Worm (Caenorhabditis elegans) whole organism, late embryonic: ENCODE results near the gene Y38H8A.7.
"Not testable (repeated sequence)": the region's sequence is repeated elsewhere in the genome, so short reads cannot be mapped to it uniquely, and the experiment has no call there.

Experiments used
- C08G9.2 ChIP-seq: sonication (generic microtip); optimal IDR thresholded peaks from 2 replicates; lab custom pipeline; 2016; ENCODE audit warnings: mild to moderate bottlenecking, missing genetic modification characterization, moderate library complexity, missing compliant biosample characterization
- C38D4.7 ChIP-seq: fragments of 200-800 bp; sonication (Bioruptor generic); optimal IDR thresholded peaks from 2 replicates; lab custom pipeline; 2018; ENCODE audit warnings: mild to moderate bottlenecking, missing genetic modification characterization, moderate library complexity, missing compliant biosample characterization
- F13H6.1 ChIP-seq: sonication (generic microtip); optimal IDR thresholded peaks from 2 replicates; lab custom pipeline; 2016; ENCODE audit warnings: missing genetic modification characterization, missing compliant biosample characterization
- K02D7.2 ChIP-seq: sonication (generic microtip); optimal IDR thresholded peaks from 2 replicates; lab custom pipeline; 2017; ENCODE audit warnings: mild to moderate bottlenecking, missing genetic modification characterization, missing compliant biosample characterization
- Y22D7AL.16 ChIP-seq: sonication (generic microtip); optimal IDR thresholded peaks from 2 replicates; lab custom pipeline; 2016; ENCODE audit warnings: missing genetic modification characterization, missing compliant biosample characterization
- ceh-24 ChIP-seq: sonication (generic microtip); optimal IDR thresholded peaks from 2 replicates; lab custom pipeline; 2016; ENCODE audit warnings: mild to moderate bottlenecking, missing genetic modification characterization, missing compliant biosample characterization
- ceh-30 ChIP-seq: fragments of 150-350 bp; optimal IDR thresholded peaks from 2 replicates; lab custom pipeline; 2014; ENCODE audit warnings: missing biosample characterization, missing genetic modification characterization
- ceh-31 ChIP-seq: sonication (generic microtip); optimal IDR thresholded peaks from 2 replicates; lab custom pipeline; 2016; ENCODE audit warnings: missing genetic modification characterization, missing compliant biosample characterization
- ceh-6 ChIP-seq: fragments of 200-800 bp; sonication (Bioruptor generic); optimal IDR thresholded peaks from 2 replicates; lab custom pipeline; 2018; ENCODE audit warnings: mild to moderate bottlenecking, missing genetic modification characterization, missing compliant biosample characterization
- che-1 ChIP-seq: sonication (generic microtip); optimal IDR thresholded peaks from 2 replicates; lab custom pipeline; 2016; ENCODE audit warnings: mild to moderate bottlenecking, missing genetic modification characterization, missing compliant biosample characterization
- dmd-4 ChIP-seq: sonication (generic microtip); optimal IDR thresholded peaks from 2 replicates; lab custom pipeline; 2016; ENCODE audit warnings: borderline replicate concordance, missing genetic modification characterization, missing compliant biosample characterization
- dve-1 ChIP-seq: sonication (generic microtip); optimal IDR thresholded peaks from 2 replicates; lab custom pipeline; 2017; ENCODE audit warnings: antibody characterized with exemption, mild to moderate bottlenecking, missing genetic modification characterization, missing compliant biosample characterization
- elt-4 ChIP-seq: sonication (generic microtip); optimal IDR thresholded peaks from 2 replicates; lab custom pipeline; 2016; ENCODE audit warnings: missing genetic modification characterization, missing compliant biosample characterization
- ets-4 ChIP-seq: sonication (generic microtip); optimal IDR thresholded peaks from 2 replicates; lab custom pipeline; 2016; ENCODE audit warnings: missing genetic modification characterization, missing compliant biosample characterization
- fkh-10 ChIP-seq: fragments of 150-350 bp; optimal IDR thresholded peaks from 2 replicates; lab custom pipeline; 2014; ENCODE audit warnings: missing biosample characterization, missing genetic modification reagents, missing genetic modification characterization
- fkh-6 ChIP-seq: sonication (generic microtip); optimal IDR thresholded peaks from 2 replicates; lab custom pipeline; 2016; ENCODE audit warnings: missing genetic modification characterization, missing compliant biosample characterization
- gmeb-2 ChIP-seq: sonication (generic microtip); optimal IDR thresholded peaks from 2 replicates; lab custom pipeline; 2016; ENCODE audit warnings: missing genetic modification characterization, inconsistent platforms, missing compliant biosample characterization
- hlh-8 ChIP-seq: sonication (generic microtip); optimal IDR thresholded peaks from 2 replicates; lab custom pipeline; 2016; ENCODE audit warnings: missing genotype, missing genetic modification characterization, missing compliant biosample characterization
- lin-11 ChIP-seq: fragments of 200-800 bp; sonication (Bioruptor generic); optimal IDR thresholded peaks from 2 replicates; lab custom pipeline; 2018; ENCODE audit warnings: mild to moderate bottlenecking, missing genetic modification characterization, missing compliant biosample characterization
- mec-3 ChIP-seq: sonication (generic microtip); optimal IDR thresholded peaks from 2 replicates; lab custom pipeline; 2016; ENCODE audit warnings: borderline replicate concordance, missing genetic modification characterization, missing compliant biosample characterization
- nfya-1 ChIP-seq: sonication (generic microtip); optimal IDR thresholded peaks from 2 replicates; lab custom pipeline; 2017; ENCODE audit warnings: missing genetic modification characterization, mild to moderate bottlenecking, missing compliant biosample characterization, antibody characterized with exemption, moderate library complexity
- nhr-232 ChIP-seq: sonication (generic microtip); optimal IDR thresholded peaks from 2 replicates; lab custom pipeline; 2016; ENCODE audit warnings: missing genetic modification characterization, missing compliant biosample characterization
- npax-4 ChIP-seq: sonication (generic microtip); optimal IDR thresholded peaks from 2 replicates; lab custom pipeline; 2016; ENCODE audit warnings: missing genetic modification characterization, missing compliant biosample characterization
- pat-9 ChIP-seq: fragments of 200-800 bp; sonication (Bioruptor generic); optimal IDR thresholded peaks from 2 replicates; lab custom pipeline; 2018; ENCODE audit warnings: mild to moderate bottlenecking, missing genetic modification characterization, moderate library complexity, missing compliant biosample characterization
- pax-1 ChIP-seq: fragments of 150-350 bp; optimal IDR thresholded peaks from 2 replicates; lab custom pipeline; 2014; ENCODE audit warnings: missing biosample characterization, missing genetic modification characterization
- pha-2 ChIP-seq: sonication (generic microtip); optimal IDR thresholded peaks from 2 replicates; lab custom pipeline; 2017; ENCODE audit warnings: mild to moderate bottlenecking, missing genetic modification characterization, missing compliant biosample characterization
- pha-4 ChIP-seq: fragments of 150-350 bp; optimal IDR thresholded peaks from 2 replicates; lab custom pipeline; 2018; ENCODE audit warnings: missing biosample characterization, missing genetic modification reagents, missing genetic modification characterization
- pqm-1 ChIP-seq: sonication (generic microtip); optimal IDR thresholded peaks from 2 replicates; lab custom pipeline; 2016; ENCODE audit warnings: missing genetic modification characterization, missing compliant biosample characterization
- pros-1 ChIP-seq: fragments of 150-350 bp; optimal IDR thresholded peaks from 2 replicates; lab custom pipeline; 2014; ENCODE audit warnings: missing biosample characterization, missing genetic modification reagents, missing genetic modification characterization
- rnt-1 ChIP-seq: sonication (generic microtip); optimal IDR thresholded peaks from 2 replicates; lab custom pipeline; 2016; ENCODE audit warnings: missing genetic modification characterization, missing compliant biosample characterization
- sdc-2 ChIP-seq: sonication (generic microtip); optimal IDR thresholded peaks from 2 replicates; lab custom pipeline; 2016; ENCODE audit warnings: missing genotype, missing genetic modification characterization, missing compliant biosample characterization
- unc-42 ChIP-seq: sonication (generic microtip); optimal IDR thresholded peaks from 2 replicates; lab custom pipeline; 2016; ENCODE audit warnings: missing genotype, missing genetic modification characterization, missing compliant biosample characterization
- unc-86 ChIP-seq: sonication (generic microtip); optimal IDR thresholded peaks from 2 replicates; lab custom pipeline; 2016; ENCODE audit warnings: missing genetic modification characterization, missing compliant biosample characterization
- ztf-16 ChIP-seq: sonication (generic microtip); optimal IDR thresholded peaks from 2 replicates; lab custom pipeline; 2017; ENCODE audit warnings: missing genetic modification characterization, missing compliant biosample characterization

Y38H8A.7 gene

DNA sequence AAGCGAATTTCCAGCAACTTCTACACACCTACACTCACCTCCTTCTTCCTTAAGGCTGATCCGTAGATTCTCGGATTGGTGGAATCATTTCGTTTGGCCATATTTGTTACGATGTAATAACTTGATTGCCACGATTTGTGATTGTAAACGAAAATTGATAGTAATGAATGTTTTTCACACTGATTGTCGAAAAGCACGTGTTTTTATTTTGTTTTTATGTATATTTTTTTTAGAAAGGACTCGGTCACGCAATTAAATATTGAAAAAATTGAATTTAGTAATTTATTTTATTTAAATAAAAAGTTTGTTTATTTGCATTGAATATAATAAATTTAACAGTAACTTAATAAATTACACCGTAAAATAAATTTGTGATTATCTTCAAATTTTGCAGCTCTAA is 21.4 kb upstream of the Y38H8A.7 start, which contains the start of gene K09B11.5:
TSS of gene K09B11.5 (minus strand) at position 101 of the 400 bp plus-strand sequence.
- TF ChIP-seq fkh-6 (tag; lab: Kevin White, UChicago); pax-1; rnt-1 (tag; lab: Kevin White, UChicago): not testable (repeated sequence)

DNA sequence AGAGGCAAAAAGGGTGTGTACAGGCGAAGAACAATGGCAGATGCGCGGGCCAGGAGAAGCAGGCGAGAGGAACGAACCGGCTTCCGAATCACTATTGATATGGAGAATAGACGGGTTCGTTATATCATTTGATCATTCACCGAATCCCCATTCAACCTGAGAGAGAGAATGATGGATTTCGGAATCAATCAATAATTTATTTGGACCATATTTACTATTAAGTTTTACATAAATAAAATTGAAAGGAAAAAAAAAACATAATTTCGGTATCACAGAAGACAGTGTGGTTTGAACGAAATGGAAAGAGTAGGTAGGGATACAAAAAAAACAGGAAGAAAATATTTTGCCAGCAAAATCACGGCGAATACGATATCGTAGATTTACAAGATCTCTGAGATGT is 10.0 kb upstream of the Y38H8A.7 start, which contains the start of gene mam-3:
TSS of gene mam-3 (minus strand) at position 101 of the 400 bp plus-strand sequence.
- TF ChIP-seq unc-42 (tag; lab: Kevin White, UChicago) (no peak), pha-4 (tag; lab: Kevin White, UChicago) (no peak), C38D4.7 (no peak), pat-9 (tag; lab: Kevin White, UChicago) (no peak), fkh-10 (GFP tag; lab: Kevin White, UChicago) (no peak), nfya-1 (tag; lab: Kevin White, UChicago) (no peak), F13H6.1 (tag; lab: Kevin White, UChicago) (no peak), npax-4 (tag; lab: Kevin White, UChicago) (no peak), sdc-2 (no peak), ceh-6 (GFP tag; lab: Kevin White, UChicago) (no peak), fkh-6 (tag; lab: Kevin White, UChicago) (no peak), ceh-31 (tag; lab: Kevin White, UChicago) (no peak), dmd-4 (tag; lab: Kevin White, UChicago) (no peak), rnt-1 (tag; lab: Kevin White, UChicago) (no peak), unc-86 (no peak), gmeb-2 (tag; lab: Kevin White, UChicago) (no peak), elt-4 (tag; lab: Kevin White, UChicago) (no peak)

DNA sequence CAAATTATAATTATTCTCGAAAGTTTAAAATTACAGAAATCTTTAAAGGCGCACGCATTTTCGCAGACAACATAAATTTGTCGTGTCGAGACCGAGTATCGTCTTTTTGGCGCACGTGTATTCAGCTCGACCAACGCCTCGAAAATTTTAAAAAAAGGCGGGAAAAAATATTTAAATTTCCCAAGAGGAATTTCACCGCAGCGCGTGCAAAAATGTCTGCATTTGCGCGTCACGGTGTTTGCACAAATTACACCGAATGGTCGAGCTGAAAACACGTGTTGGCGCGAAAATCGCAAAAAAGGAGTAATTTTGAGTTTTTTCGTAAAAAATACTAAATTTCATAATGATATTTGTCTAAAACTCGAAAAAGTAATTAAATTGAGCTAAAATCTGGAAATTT is 4.6 kb upstream of the Y38H8A.7 start:
- TF ChIP-seq K02D7.2 (tag; lab: Kevin White, UChicago): no peak
- no peak for TF ChIP-seq ceh-24 (tag; lab: Kevin White, UChicago)
- no peak for TF ChIP-seq nhr-232
- TF ChIP-seq F13H6.1 (tag; lab: Kevin White, UChicago): no peak
- TF ChIP-seq dve-1 (tag; lab: Kevin White, UChicago): no peak
- TF ChIP-seq pha-4 (tag; lab: Kevin White, UChicago): no peak
- no peak for TF ChIP-seq ceh-30
- no peak for TF ChIP-seq hlh-8 (tag; lab: Kevin White, UChicago)
- no peak for TF ChIP-seq ztf-16 (tag; lab: Kevin White, UChicago)
- TF ChIP-seq pros-1 (tag; lab: Kevin White, UChicago): no peak

DNA sequence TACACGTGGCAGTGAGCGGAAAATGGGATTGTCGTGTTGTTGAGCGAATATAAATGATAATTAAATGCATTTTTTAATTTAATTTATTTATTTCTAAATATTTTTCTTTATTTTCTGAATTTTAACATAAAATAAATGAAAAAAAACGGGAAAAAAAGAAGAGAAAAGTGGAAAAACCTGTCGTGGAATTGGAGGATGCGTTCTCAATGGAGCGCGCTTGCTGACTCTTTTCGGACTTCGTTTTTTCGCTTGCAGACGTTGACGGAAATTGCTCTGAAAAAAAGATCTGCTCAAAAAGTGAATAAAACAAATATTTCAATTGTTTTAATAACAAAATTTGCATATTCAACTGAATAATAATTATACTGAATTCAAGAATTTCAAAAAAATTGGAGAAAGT is 1.8 kb upstream of the Y38H8A.7 start:
- TF ChIP-seq pqm-1: no peak
- TF ChIP-seq fkh-6 (tag; lab: Kevin White, UChicago): no peak

DNA sequence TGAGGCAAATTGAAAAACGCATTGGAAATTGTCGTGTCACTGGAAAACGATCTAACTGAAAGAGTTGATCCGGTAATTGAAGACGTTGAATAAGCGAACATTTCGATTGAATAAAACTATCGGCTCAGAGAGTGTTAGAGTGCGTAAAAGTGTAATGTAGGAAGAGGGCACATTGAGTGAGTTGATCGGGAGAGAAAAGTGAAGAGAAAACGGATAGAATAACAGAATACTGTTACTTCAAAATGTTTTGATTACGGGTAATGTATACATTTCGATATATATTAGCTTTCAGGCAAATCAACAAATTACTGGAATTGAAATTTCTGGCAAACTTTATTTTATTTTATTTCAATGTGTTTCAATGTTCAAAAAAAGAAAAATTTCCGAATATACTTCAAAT is 602 bp upstream of the Y38H8A.7 start, which contains the start of gene uso-1:
TSS of gene uso-1 (minus strand) at position 101 of the 400 bp plus-strand sequence.
- TF ChIP-seq elt-4 (tag; lab: Kevin White, UChicago) (no peak), lin-11 (tag; lab: Kevin White, UChicago) (no peak), pha-2 (no peak), che-1 (no peak), C08G9.2 (tag; lab: Kevin White, UChicago) (no peak), ets-4 (tag; lab: Kevin White, UChicago) (no peak), Y22D7AL.16 (no peak), mec-3 (tag; lab: Kevin White, UChicago) (no peak)
